Worm (Caenorhabditis elegans) whole organism, L3 larva: ENCODE measurements around the gene ugt-20.
A peak's percentile ranks its signal among the peaks of the same experiment; 100 is the strongest.

Source experiments
- R02D3.7 ChIP-seq: fragments of 150-350 bp; optimal IDR thresholded peaks from 2 replicates; lab custom pipeline; 2014; ENCODE audit warnings: missing biosample characterization, missing genetic modification characterization
- ZK546.5 ChIP-seq: sonication (generic microtip); optimal IDR thresholded peaks from 2 replicates; lab custom pipeline; 2017; ENCODE audit warnings: missing biosample characterization, missing genetic modification characterization
- ama-1 ChIP-seq: fragments of 150-350 bp; optimal IDR thresholded peaks from 2 replicates; lab custom pipeline; 2018
- ceh-16 ChIP-seq: sonication (generic microtip); optimal IDR thresholded peaks from 2 replicates; lab custom pipeline; 2017; ENCODE audit warnings: missing biosample characterization, missing genetic modification characterization
- ceh-28 ChIP-seq: fragments of 150-350 bp; optimal IDR thresholded peaks from 2 replicates; lab custom pipeline; 2014; ENCODE audit warnings: missing biosample characterization, missing genetic modification reagents, missing genetic modification characterization
- ceh-82 ChIP-seq: fragments of 150-350 bp; optimal IDR thresholded peaks from 2 replicates; lab custom pipeline; 2014; ENCODE audit warnings: missing biosample characterization, missing genetic modification characterization
- ceh-9 ChIP-seq: sonication (generic microtip); optimal IDR thresholded peaks from 2 replicates; lab custom pipeline; 2018; ENCODE audit warnings: missing biosample characterization, missing genetic modification characterization
- egl-27 ChIP-seq: sonication (generic microtip); optimal IDR thresholded peaks from 4 replicates; lab custom pipeline; 2017; ENCODE audit warnings: missing biosample characterization, missing genetic modification reagents, missing genetic modification characterization
- egl-5 ChIP-seq: fragments of 150-350 bp; optimal IDR thresholded peaks from 2 replicates; lab custom pipeline; 2017; ENCODE audit warnings: missing biosample characterization, missing genetic modification reagents, missing genetic modification characterization, inconsistent platforms
- elt-1 ChIP-seq: fragments of 150-350 bp; optimal IDR thresholded peaks from 2 replicates; lab custom pipeline; 2014; ENCODE audit warnings: missing biosample characterization, missing genetic modification characterization
- elt-2 ChIP-seq: sonication (generic microtip); optimal IDR thresholded peaks from 2 replicates; lab custom pipeline; 2016; ENCODE audit warnings: missing genetic modification reagents, mild to moderate bottlenecking, missing genetic modification characterization, missing compliant biosample characterization
- elt-3 ChIP-seq, 3 experiments: fragments of 150-350 bp in 1 of 3; sonication (generic microtip) in 2 of 3; optimal IDR thresholded peaks; 2 replicates in 2 of 3; 4 replicates in 1 of 3; lab custom pipeline; 2014 to 2017; ENCODE audit warnings: missing biosample characterization in 3 of 3, missing genetic modification characterization in 3 of 3
- fkh-2 ChIP-seq: fragments of 150-350 bp; optimal IDR thresholded peaks from 2 replicates; lab custom pipeline; 2014; ENCODE audit warnings: missing biosample characterization, missing genetic modification reagents, missing genetic modification characterization
- fos-1 ChIP-seq: fragments of 150-350 bp; optimal IDR thresholded peaks from 2 replicates; lab custom pipeline; 2014; ENCODE audit warnings: missing biosample characterization, missing genetic modification characterization
- hmg-11 ChIP-seq: sonication (generic microtip); optimal IDR thresholded peaks from 2 replicates; lab custom pipeline; 2016; ENCODE audit warnings: missing genetic modification characterization, missing compliant biosample characterization
- jun-1 ChIP-seq: fragments of 150-350 bp; optimal IDR thresholded peaks from 2 replicates; lab custom pipeline; 2014; ENCODE audit warnings: missing biosample characterization, missing genetic modification reagents, missing genetic modification characterization
- lin-15B ChIP-seq: fragments of 150-350 bp; optimal IDR thresholded peaks from 2 replicates; lab custom pipeline; 2014; ENCODE audit warnings: missing biosample characterization, missing genetic modification characterization
- lin-39 ChIP-seq: fragments of 150-350 bp; optimal IDR thresholded peaks from 2 replicates; lab custom pipeline; 2018; ENCODE audit warnings: missing biosample characterization, missing genetic modification reagents, missing genetic modification characterization
- lsy-12 ChIP-seq: sonication (generic microtip); optimal IDR thresholded peaks from 2 replicates; lab custom pipeline; 2016; ENCODE audit warnings: mild to moderate bottlenecking, missing genetic modification characterization, missing compliant biosample characterization
- mdl-1 ChIP-seq: fragments of 150-350 bp; optimal IDR thresholded peaks from 2 replicates; lab custom pipeline; 2014; ENCODE audit warnings: missing biosample characterization, missing genetic modification characterization
- mml-1 ChIP-seq: fragments of 150-350 bp; sonication (generic microtip); optimal IDR thresholded peaks from 3 replicates; lab custom pipeline; 2014; ENCODE audit warnings: missing biosample characterization, missing genetic modification characterization
- nfya-1 ChIP-seq: sonication (generic microtip); optimal IDR thresholded peaks from 2 replicates; lab custom pipeline; 2017; ENCODE audit warnings: missing genetic modification characterization, mild to moderate bottlenecking, missing compliant biosample characterization, antibody characterized with exemption, moderate library complexity; ENCODE audit not compliant: insufficient read depth
- nhr-12 ChIP-seq: fragments of 150-350 bp; optimal IDR thresholded peaks from 2 replicates; lab custom pipeline; 2014; ENCODE audit warnings: missing biosample characterization, missing genetic modification characterization
- nhr-23 ChIP-seq: fragments of 150-350 bp; optimal IDR thresholded peaks from 2 replicates; lab custom pipeline; 2014; ENCODE audit warnings: missing biosample characterization, missing genetic modification reagents, missing genetic modification characterization
- nhr-237 ChIP-seq: fragments of 150-350 bp; optimal IDR thresholded peaks from 2 replicates; lab custom pipeline; 2014; ENCODE audit warnings: missing biosample characterization, missing genetic modification characterization
- nhr-25 ChIP-seq: sonication (generic microtip); optimal IDR thresholded peaks from 2 replicates; lab custom pipeline; 2017; ENCODE audit warnings: missing biosample characterization, missing genetic modification characterization
- nhr-28 ChIP-seq: fragments of 150-350 bp; optimal IDR thresholded peaks from 2 replicates; lab custom pipeline; 2014; ENCODE audit warnings: missing biosample characterization, missing genetic modification characterization
- nhr-76 ChIP-seq: fragments of 150-350 bp; sonication (generic microtip); optimal IDR thresholded peaks from 5 replicates; lab custom pipeline; 2014; ENCODE audit warnings: missing biosample characterization, missing genetic modification characterization
- pha-4 ChIP-seq: fragments of 150-350 bp; optimal IDR thresholded peaks from 2 replicates; lab custom pipeline; 2014; ENCODE audit warnings: missing biosample characterization, missing genetic modification reagents, missing genetic modification characterization
- pqm-1 ChIP-seq: fragments of 150-350 bp; optimal IDR thresholded peaks from 2 replicates; lab custom pipeline; 2017; ENCODE audit warnings: missing biosample characterization, missing genetic modification characterization, inconsistent platforms
- sea-2 ChIP-seq: fragments of 150-350 bp; sonication (generic microtip); optimal IDR thresholded peaks from 4 replicates; lab custom pipeline; 2014; ENCODE audit warnings: missing biosample characterization, missing genetic modification reagents, missing genetic modification characterization
- skn-1 ChIP-seq: fragments of 150-350 bp; optimal IDR thresholded peaks from 2 replicates; lab custom pipeline; 2014; ENCODE audit warnings: missing biosample characterization, missing genetic modification characterization
- snpc-4 ChIP-seq: fragments of 150-350 bp; optimal IDR thresholded peaks from 2 replicates; lab custom pipeline; 2014; ENCODE audit warnings: missing biosample characterization, missing genetic modification characterization
- tbx-2 ChIP-seq: sonication (generic microtip); optimal IDR thresholded peaks from 2 replicates; lab custom pipeline; 2016; ENCODE audit warnings: mild to moderate bottlenecking, missing genetic modification characterization, missing compliant biosample characterization

ugt-20 gene

DNA sequence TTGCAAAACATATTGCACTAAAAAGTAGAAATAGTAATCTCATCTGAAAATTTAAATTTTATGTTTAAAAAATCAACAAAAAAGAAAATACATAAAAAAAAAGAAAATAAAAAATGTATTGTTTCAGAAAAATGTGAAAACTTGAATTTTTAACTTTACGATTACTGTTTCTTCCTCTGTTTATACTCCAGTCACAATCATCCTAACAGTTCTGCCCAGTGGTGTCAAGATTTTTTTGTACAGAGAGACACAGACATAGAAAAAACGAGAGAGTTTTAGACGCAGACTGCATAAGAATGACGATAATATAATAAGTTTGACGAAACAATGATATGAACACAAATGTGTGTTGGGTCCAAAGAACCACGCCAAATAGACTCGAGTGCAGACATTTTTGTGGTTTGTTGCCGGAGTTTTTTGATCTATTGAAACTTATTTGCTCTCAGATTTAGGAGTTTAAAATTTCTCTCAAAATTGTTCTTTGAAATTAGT lies at the start of gene ugt-20:
ugt-20 (minus strand) TSS at position 51 of the 492 bp plus-strand sequence.
- peak; percentile 53 for TF ChIP-seq ceh-28 (tag; lab: Kevin White, UChicago)
- TF ChIP-seq fos-1 (tag; lab: Kevin White, UChicago): peak; percentile 20
- peak; percentile 91 for TF ChIP-seq jun-1
- no peak for TF ChIP-seq hmg-11 (tag; lab: Kevin White, UChicago)
- peak; percentile 21 for TF ChIP-seq egl-27
- TF ChIP-seq elt-2 (tag; lab: Kevin White, UChicago): peak; percentile 94
- TF ChIP-seq pha-4 (tag; lab: Kevin White, UChicago): peak; percentile 95
- TF ChIP-seq snpc-4 (tag; lab: Kevin White, UChicago): no peak
- TF ChIP-seq pqm-1: peak; percentile 98
- peak; percentile 4 for TF ChIP-seq nhr-25 (tag; lab: Kevin White, UChicago)

DNA sequence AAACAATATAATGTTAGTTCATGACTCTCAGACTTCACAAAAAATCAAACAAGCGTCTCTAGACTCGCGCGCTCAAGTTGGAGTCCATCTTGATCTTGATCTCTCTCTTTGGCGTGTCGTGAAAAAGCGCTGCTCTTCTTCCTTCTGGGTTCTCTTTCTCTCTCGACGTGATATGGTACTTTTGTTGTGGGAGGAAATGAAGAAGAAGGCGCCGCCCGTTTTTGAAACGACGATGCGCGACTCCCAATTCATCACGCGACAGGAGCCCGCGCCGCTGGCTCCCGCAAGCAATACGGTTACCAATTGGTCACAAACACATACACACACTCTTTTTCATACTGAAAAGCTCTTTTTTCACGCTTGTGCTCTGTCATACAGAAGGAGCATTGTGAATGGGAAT lies 47.0 kb upstream of the ugt-20 start:
- TF ChIP-seq pha-4 (tag; lab: Kevin White, UChicago): peak; percentile 47
- no peak for TF ChIP-seq lin-39 (tag; lab: Kevin White, UChicago)
- TF ChIP-seq lin-15B (tag; lab: Kevin White, UChicago): no peak
- no peak for TF ChIP-seq ama-1 (lab: Kevin White, UChicago)
- TF ChIP-seq nhr-76 (tag; lab: Kevin White, UChicago): no peak
- TF ChIP-seq nhr-12 (tag; lab: Kevin White, UChicago): no peak
- TF ChIP-seq nhr-23 (tag; lab: Kevin White, UChicago): no peak
- TF ChIP-seq, all 47 proteins: peak for 1

DNA sequence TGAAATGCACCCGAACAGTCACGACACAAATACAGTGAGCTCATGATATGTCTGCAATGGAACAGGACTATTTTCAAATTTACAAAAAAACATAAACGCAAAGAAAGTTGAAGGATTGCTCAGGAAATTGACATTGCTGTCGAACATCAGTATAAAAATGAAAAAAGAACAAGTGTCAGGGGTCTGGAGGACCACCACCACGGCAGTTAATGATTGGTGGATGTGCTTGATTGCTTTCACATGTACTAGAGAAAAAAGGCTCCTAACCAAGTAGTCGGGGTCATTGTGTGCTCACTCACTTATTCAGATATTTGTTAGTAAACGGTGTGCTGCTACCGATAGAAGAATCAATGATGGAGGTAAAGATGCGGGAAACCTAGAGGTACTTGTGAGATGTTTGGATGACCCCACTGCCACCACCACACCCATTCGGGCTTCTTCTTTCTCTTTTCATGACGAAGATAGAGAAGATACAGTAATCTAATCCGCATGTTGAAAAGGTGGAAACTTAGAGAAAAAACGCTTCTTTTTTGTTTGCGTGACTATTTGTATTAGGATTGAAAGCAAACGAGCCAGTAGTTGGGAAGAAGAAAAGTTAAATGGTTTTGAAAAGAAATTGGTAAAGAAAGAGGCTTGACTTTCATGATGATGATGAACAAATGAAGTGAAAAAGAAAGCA lies 44.0 kb upstream of the ugt-20 start, which contains the start of gene M03D4.4:
M03D4.4 (minus strand) TSS at position 51 of the 679 bp plus-strand sequence.
- TF ChIP-seq sea-2 (no peak), nhr-237 (tag; lab: Kevin White, UChicago) (no peak), nhr-28 (tag; lab: Kevin White, UChicago) (no peak), hmg-11 (tag; lab: Kevin White, UChicago) (no peak), ceh-82 (no peak), pha-4 (tag; lab: Kevin White, UChicago) (peak; percentile 77), mml-1 (no peak)

DNA sequence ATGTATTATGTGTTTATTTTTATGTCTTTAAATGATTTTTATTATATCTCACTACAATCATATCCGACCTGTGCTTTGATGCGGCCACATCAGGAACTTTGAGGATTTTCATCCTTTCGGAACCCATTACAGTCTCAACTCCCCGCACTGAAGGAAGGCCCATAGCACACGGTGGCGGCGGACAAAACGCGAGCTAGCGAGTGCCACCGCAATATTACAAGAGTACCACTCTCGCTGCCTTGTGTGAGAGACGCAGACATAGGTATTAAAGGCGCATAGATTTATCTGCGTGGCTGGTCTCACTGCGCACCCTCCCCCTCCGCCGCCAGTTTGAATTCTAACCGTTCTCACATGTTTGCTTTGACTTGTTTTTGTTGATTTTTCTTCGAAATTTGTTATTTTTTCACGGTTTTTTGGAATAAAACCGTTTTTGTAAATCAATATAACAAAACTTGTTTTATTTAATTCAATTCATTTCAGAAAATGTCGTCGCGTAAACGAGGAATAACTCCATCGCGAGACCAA lies 34.4 kb upstream of the ugt-20 start, which contains the start of gene zen-4:
zen-4 (plus strand) TSS at position 475 of the 525 bp plus-strand sequence.
- TF ChIP-seq fkh-2 (tag; lab: Kevin White, UChicago) (no peak), ceh-16 (no peak), elt-1 (no peak), nhr-12 (tag; lab: Kevin White, UChicago) (no peak), ZK546.5 (tag; lab: Kevin White, UChicago) (no peak), nfya-1 (tag; lab: Kevin White, UChicago) (no peak), egl-5 (tag; lab: Kevin White, UChicago) (no peak), jun-1 (no peak), lin-15B (tag; lab: Kevin White, UChicago) (peak; percentile 22), skn-1 (no peak), mdl-1 (tag; lab: Kevin White, UChicago) (no peak), pha-4 (tag; lab: Kevin White, UChicago) (peak; percentile 71), R02D3.7 (tag; lab: Kevin White, UChicago) (peak; percentile 31), mml-1 (no peak), ceh-28 (tag; lab: Kevin White, UChicago) (no peak), tbx-2 (tag; lab: Kevin White, UChicago) (no peak), lin-39 (tag; lab: Kevin White, UChicago) (peak; percentile 19), nhr-76 (tag; lab: Kevin White, UChicago) (no peak), snpc-4 (tag; lab: Kevin White, UChicago) (peak; percentile 95), nhr-25 (tag; lab: Kevin White, UChicago) (peak; percentile 29), elt-2 (tag; lab: Kevin White, UChicago) (no peak), elt-3 (tag; optimal IDR thresholded peaks at IDR 0.05; lab: Kevin White, UChicago) (no peak), pqm-1 (no peak), lsy-12 (tag; lab: Kevin White, UChicago) (peak; percentile 1), ceh-9 (no peak), sea-2 (no peak), ceh-82 (no peak)
